Fruit fly (Drosophila melanogaster): ENCODE measurements around the gene CG14669.

CG14669 gene

DNA sequence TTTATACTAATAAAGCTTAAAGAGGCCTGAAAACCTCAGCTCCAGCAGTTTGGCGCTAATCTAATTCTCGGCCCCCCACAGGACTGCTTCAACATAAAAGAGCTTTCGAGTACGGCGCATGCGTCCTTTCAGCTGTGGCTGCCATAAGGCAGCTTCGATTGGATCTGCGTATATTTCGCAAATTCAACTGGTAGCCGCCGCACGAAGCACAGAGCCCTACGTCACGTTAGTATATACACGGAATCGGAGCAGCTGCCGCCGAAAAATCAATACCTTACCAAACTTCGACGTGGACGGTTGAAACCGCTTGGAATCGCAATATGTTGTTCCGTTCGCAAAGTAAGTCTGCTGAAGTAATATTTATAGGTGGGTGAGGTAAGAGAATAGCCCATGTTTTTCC lies 37.7 kb upstream of the CG14669 start, which contains the start of gene 7B2:
Gene 7B2, plus strand, starts transcription at position 169 of the 400 bp plus-strand sequence.
- TF ChIP-seq br (GFP tag; optimal IDR thresholded peaks at IDR 0.05) = no peak
- TF ChIP-seq GATAd (GFP tag; optimal IDR thresholded peaks at IDR 0.05) = no peak

DNA sequence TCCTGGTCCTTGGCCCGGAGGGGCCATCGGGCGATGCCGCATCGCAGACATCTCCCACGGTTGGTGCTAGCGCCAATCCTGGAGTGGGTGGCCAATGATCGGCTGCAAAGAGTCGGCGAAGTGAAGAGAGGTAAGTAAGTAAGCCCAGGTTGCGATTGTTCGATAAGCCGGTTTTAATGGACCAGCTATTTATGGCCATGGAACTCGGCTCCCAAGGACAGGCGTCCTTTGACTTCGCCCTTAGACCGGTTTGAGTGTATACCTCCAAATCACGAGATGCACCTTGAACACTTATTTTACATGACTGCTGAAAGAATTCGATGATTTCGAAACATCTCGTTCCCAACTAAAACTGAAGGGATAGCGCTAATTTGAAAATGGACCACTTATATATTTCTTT lies 28.6 kb upstream of the CG14669 start:
- TF ChIP-seq fru (GFP tag; optimal IDR thresholded peaks at IDR 0.05) (peak; percentile 14), Myc (optimal IDR thresholded peaks at IDR 0.05) (no peak), Dfd (GFP tag; optimal IDR thresholded peaks at IDR 0.05) (no peak), psq (GFP tag; optimal IDR thresholded peaks at IDR 0.05) (no peak), dmrt93B (GFP tag; optimal IDR thresholded peaks at IDR 0.05) (no peak), brk (GFP tag; optimal IDR thresholded peaks at IDR 0.05) (no peak), rgr (GFP tag; optimal IDR thresholded peaks at IDR 0.05) (no peak), ey (GFP tag; optimal IDR thresholded peaks at IDR 0.05) (no peak)

DNA sequence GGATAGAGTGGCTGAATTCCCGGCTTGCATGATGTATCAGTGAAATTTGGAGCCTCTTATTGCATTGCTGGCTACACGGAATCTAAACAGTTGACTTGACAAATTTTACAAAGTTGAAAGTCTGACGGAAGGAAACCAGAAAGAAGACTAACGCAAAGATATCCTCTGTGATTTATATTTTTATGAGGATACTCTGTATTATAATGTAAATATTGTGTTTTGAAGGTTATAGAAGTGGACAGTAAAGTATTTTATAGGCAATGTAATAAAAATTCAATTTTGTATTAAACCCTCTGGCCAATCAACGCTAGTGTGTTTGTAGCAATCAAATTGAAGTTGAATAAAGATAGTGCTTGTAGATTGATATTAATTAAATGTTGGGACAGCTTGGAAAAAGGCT lies 26.8 kb upstream of the CG14669 start, which contains the start of gene CG14668:
Gene CG14668, minus strand, starts transcription at position 101 of the 400 bp plus-strand sequence.
- TF ChIP-seq Mio (GFP tag; optimal IDR thresholded peaks at IDR 0.05) = no peak
- TF ChIP-seq dmrt93B (GFP tag; optimal IDR thresholded peaks at IDR 0.05) = no peak
- no peak for TF ChIP-seq psq (GFP tag; optimal IDR thresholded peaks at IDR 0.05)
- no peak for TF ChIP-seq h (GFP tag; optimal IDR thresholded peaks at IDR 0.05)
- no peak for TF ChIP-seq Dfd (GFP tag; optimal IDR thresholded peaks at IDR 0.05)

DNA sequence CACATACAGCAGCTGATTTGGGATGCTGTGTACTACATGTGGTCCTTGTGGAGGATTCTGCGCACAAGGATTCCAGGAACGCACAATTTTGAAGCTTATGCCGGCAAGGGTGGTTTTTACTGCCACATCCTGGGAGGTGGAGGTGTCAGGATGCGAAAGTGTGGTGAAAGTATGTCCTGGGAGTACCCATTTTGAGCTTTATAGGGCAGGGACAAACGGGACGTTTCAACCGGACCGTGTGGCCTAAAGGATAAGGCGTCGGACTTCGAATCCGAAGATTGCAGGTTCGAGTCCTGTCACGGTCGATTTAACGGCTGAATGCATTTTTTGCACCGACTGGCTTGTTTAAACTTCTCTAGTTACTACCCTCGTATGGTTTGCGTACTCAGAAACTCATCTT lies 26.3 kb upstream of the CG14669 start:
- TF ChIP-seq fru (GFP tag; optimal IDR thresholded peaks at IDR 0.05) (no peak), usp (GFP tag; optimal IDR thresholded peaks at IDR 0.05) (no peak), Rel (GFP tag; optimal IDR thresholded peaks at IDR 0.05) (no peak), Rel (tag; optimal IDR thresholded peaks at IDR 0.05) (no peak), h (GFP tag; optimal IDR thresholded peaks at IDR 0.05) (no peak), GATAd (GFP tag; optimal IDR thresholded peaks at IDR 0.05) (no peak), brk (GFP tag; optimal IDR thresholded peaks at IDR 0.05) (no peak), tai (GFP tag; optimal IDR thresholded peaks at IDR 0.05) (no peak), jim (GFP tag; optimal IDR thresholded peaks at IDR 0.05) (no peak), Abd-B (GFP tag; optimal IDR thresholded peaks at IDR 0.05) (no peak), woc (GFP tag; optimal IDR thresholded peaks at IDR 0.05) (no peak), dl (GFP tag; optimal IDR thresholded peaks at IDR 0.05; ENCODE audit: insufficient read depth in 1 of 2, partially characterized antibody in 2 of 2) (no peak), rgr (GFP tag; optimal IDR thresholded peaks at IDR 0.05) (no peak), CG32264 (GFP tag; optimal IDR thresholded peaks at IDR 0.05) (no peak), foxo (GFP tag; optimal IDR thresholded peaks at IDR 0.05) (no peak), Dif (GFP tag; optimal IDR thresholded peaks at IDR 0.05; ENCODE audit: partially characterized antibody) (no peak), lola (GFP tag; optimal IDR thresholded peaks at IDR 0.05) (no peak)

DNA sequence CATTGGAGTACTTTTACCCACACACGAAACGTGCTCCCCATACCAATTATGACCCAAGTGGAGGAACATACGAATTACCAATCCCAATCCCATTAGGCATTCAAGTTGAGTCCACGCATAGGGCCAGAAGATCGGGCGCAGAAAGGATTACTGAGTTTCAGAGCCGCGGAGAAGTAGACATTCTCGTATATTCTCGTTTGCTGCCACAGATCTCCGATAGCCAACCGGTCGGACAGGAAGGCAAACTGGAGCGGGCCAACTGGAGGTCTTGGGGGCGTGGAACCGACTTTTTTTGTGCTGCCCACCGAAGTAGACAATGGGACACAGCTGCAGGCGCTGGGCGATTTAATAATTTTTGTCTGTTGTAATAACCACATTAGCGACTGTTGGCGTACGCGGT lies 25.3 kb upstream of the CG14669 start:
- TF ChIP-seq Dfd (GFP tag; optimal IDR thresholded peaks at IDR 0.05) (no peak), CG32264 (GFP tag; optimal IDR thresholded peaks at IDR 0.05) (no peak), dl (GFP tag; optimal IDR thresholded peaks at IDR 0.05; ENCODE audit: insufficient read depth in 1 of 2, partially characterized antibody in 2 of 2) (no peak), HLH106 (tag; optimal IDR thresholded peaks at IDR 0.05) (no peak), brk (GFP tag; optimal IDR thresholded peaks at IDR 0.05) (no peak), br (GFP tag; optimal IDR thresholded peaks at IDR 0.05) (no peak), Sp1 (GFP tag; optimal IDR thresholded peaks at IDR 0.05) (no peak), ey (GFP tag; optimal IDR thresholded peaks at IDR 0.05) (no peak), dmrt93B (GFP tag; optimal IDR thresholded peaks at IDR 0.05) (no peak), Dif (GFP tag; optimal IDR thresholded peaks at IDR 0.05; ENCODE audit: partially characterized antibody) (no peak), psq (GFP tag; optimal IDR thresholded peaks at IDR 0.05) (no peak), Hnf4 (GFP tag; optimal IDR thresholded peaks at IDR 0.05) (no peak), rgr (GFP tag; optimal IDR thresholded peaks at IDR 0.05) (no peak), N (GFP tag; optimal IDR thresholded peaks at IDR 0.05) (no peak), Rel (GFP tag; optimal IDR thresholded peaks at IDR 0.05) (no peak), Rel (tag; optimal IDR thresholded peaks at IDR 0.05) (no peak), sv (GFP tag; optimal IDR thresholded peaks at IDR 0.05) (no peak), dsf (GFP tag; optimal IDR thresholded peaks at IDR 0.05; ENCODE audit: borderline replicate concordance) (no peak), Abd-B (GFP tag; optimal IDR thresholded peaks at IDR 0.05) (no peak), pan (optimal IDR thresholded peaks at IDR 0.05) (no peak), Jra (GFP tag; optimal IDR thresholded peaks at IDR 0.05) (no peak)
